Worm (Caenorhabditis elegans) whole organism, early embryonic: Measurements from ENCODE around the gene C17C3.5.

Source experiments
- B0310.2 ChIP-seq: sonication (generic microtip); optimal IDR thresholded peaks from 2 replicates; lab custom pipeline; 2016; ENCODE audit warnings: mild to moderate bottlenecking, missing genetic modification characterization, missing compliant biosample characterization
- F13C5.2 ChIP-seq: sonication (generic microtip); optimal IDR thresholded peaks from 2 replicates; lab custom pipeline; 2017; ENCODE audit warnings: mild to moderate bottlenecking, missing genetic modification characterization, inconsistent platforms, missing compliant biosample characterization
- aly-1 ChIP-seq: sonication (generic microtip); optimal IDR thresholded peaks from 2 replicates; lab custom pipeline; 2016; ENCODE audit warnings: missing genetic modification characterization, missing compliant biosample characterization
- ama-1 ChIP-seq: fragments of 150-350 bp; optimal IDR thresholded peaks from 2 replicates; lab custom pipeline; 2014
- ceh-13 ChIP-seq: fragments of 200-800 bp; sonication (Bioruptor generic); optimal IDR thresholded peaks from 2 replicates; lab custom pipeline; 2018; ENCODE audit warnings: mild to moderate bottlenecking, missing genetic modification characterization, missing compliant biosample characterization
- ceh-36 ChIP-seq: sonication (generic microtip); optimal IDR thresholded peaks from 2 replicates; lab custom pipeline; 2016; ENCODE audit warnings: missing genetic modification characterization, inconsistent platforms, missing compliant biosample characterization
- ets-7 ChIP-seq: sonication (generic microtip); optimal IDR thresholded peaks from 2 replicates; lab custom pipeline; 2016; ENCODE audit warnings: missing genotype, missing genetic modification characterization, missing compliant biosample characterization
- flt-1 ChIP-seq: fragments of 200-800 bp; sonication (Bioruptor generic); IDR thresholded peaks from 2 replicates; pipeline ENCODE4 v1.3.6; 2022; ENCODE audit warnings: missing genetic modification characterization, missing compliant biosample characterization
- hmbx-1 ChIP-seq: sonication (generic microtip); optimal IDR thresholded peaks from 2 replicates; lab custom pipeline; 2016; ENCODE audit warnings: mild to moderate bottlenecking, missing genetic modification characterization, missing compliant biosample characterization
- hmg-4 ChIP-seq: fragments of 200-800 bp; sonication (Bioruptor generic); optimal IDR thresholded peaks from 2 replicates; lab custom pipeline; 2018; ENCODE audit warnings: mild to moderate bottlenecking, missing genetic modification characterization, missing compliant biosample characterization
- hnd-1 ChIP-seq: sonication (generic microtip); optimal IDR thresholded peaks from 2 replicates; lab custom pipeline; 2016; ENCODE audit warnings: missing genetic modification characterization, missing compliant biosample characterization
- pes-1 ChIP-seq: fragments of 200-800 bp; sonication (Bioruptor generic); IDR thresholded peaks from 2 replicates; pipeline ENCODE4 v1.3.6; 2022; ENCODE audit warnings: missing genetic modification reagents, missing genetic modification characterization, missing compliant biosample characterization
- scrt-1 ChIP-seq: fragments of 200-800 bp; sonication (Bioruptor generic); IDR thresholded peaks from 2 replicates; pipeline ENCODE4 v1.3.6; 2022; ENCODE audit warnings: missing genetic modification characterization, missing compliant biosample characterization
- sea-1 ChIP-seq: fragments of 200-800 bp; sonication (Bioruptor generic); conservative IDR thresholded peaks from 2 replicates; pipeline ENCODE4 v1.3.6; 2022; ENCODE audit warnings: missing genetic modification characterization, missing compliant biosample characterization
- tbx-11 ChIP-seq: fragments of 200-800 bp; sonication (Bioruptor generic); IDR thresholded peaks from 2 replicates; pipeline ENCODE4 v1.3.6; 2022; ENCODE audit warnings: missing genetic modification characterization, missing compliant biosample characterization
- tbx-37 ChIP-seq: fragments of 200-800 bp; sonication (Bioruptor generic); conservative IDR thresholded peaks from 2 replicates; pipeline ENCODE4 v1.3.6; 2022; ENCODE audit warnings: missing genetic modification reagents, missing genetic modification characterization, missing compliant biosample characterization
- tra-4 ChIP-seq: sonication (generic microtip); optimal IDR thresholded peaks from 2 replicates; lab custom pipeline; 2017; ENCODE audit warnings: missing genetic modification characterization, missing compliant biosample characterization

Gene C17C3.5

ce11 chrII:5515542-5515941 is 36.1 kb upstream of the C17C3.5 start, which contains the start of gene ZK177.3:
TSS of gene ZK177.3 (plus strand) at chrII:5515842.
- TF ChIP-seq F13C5.2 (tag; lab: Kevin White, UChicago) (no peak), hmg-4 (GFP tag; lab: Kevin White, UChicago) (no peak), ceh-36 (tag; lab: Kevin White, UChicago) (no peak), hmbx-1 (tag; lab: Kevin White, UChicago) (no peak), pes-1 (GFP tag; lab: Robert Waterston, UW) (no peak), flt-1 (GFP tag; lab: Robert Waterston, UW) (no peak), sea-1 (GFP tag; lab: Robert Waterston, UW) (no peak), hnd-1 (tag; lab: Kevin White, UChicago) (no peak), tbx-37 (GFP tag; lab: Robert Waterston, UW) (no peak), scrt-1 (no peak), tbx-11 (GFP tag; lab: Robert Waterston, UW) (no peak), B0310.2 (no peak), aly-1 (tag; lab: Kevin White, UChicago) (no peak), ama-1 (no peak), ceh-13 (no peak), ets-7 (no peak), tra-4 (tag; lab: Kevin White, UChicago) (no peak)

ce11 chrII:5517643-5518042 is 34.0 kb upstream of the C17C3.5 start, which contains the start of gene ZK177.9:
TSS of gene ZK177.9 (minus strand) at chrII:5517743.
- no peak for TF ChIP-seq ceh-36 (tag; lab: Kevin White, UChicago)
- no peak for TF ChIP-seq ets-7

ce11 chrII:5518055-5518454 is 33.6 kb upstream of the C17C3.5 start:
- TF ChIP-seq B0310.2: no peak
- TF ChIP-seq F13C5.2 (tag; lab: Kevin White, UChicago): no peak
- no peak for TF ChIP-seq flt-1 (GFP tag; lab: Robert Waterston, UW)
- no peak for TF ChIP-seq hmbx-1 (tag; lab: Kevin White, UChicago)
- no peak for TF ChIP-seq hnd-1 (tag; lab: Kevin White, UChicago)
- TF ChIP-seq tbx-37 (GFP tag; lab: Robert Waterston, UW): no peak
- TF ChIP-seq ama-1: no peak
- TF ChIP-seq aly-1 (tag; lab: Kevin White, UChicago): no peak
- TF ChIP-seq ceh-13: no peak
- no peak for TF ChIP-seq ets-7
- no peak for TF ChIP-seq sea-1 (GFP tag; lab: Robert Waterston, UW)
- no peak for TF ChIP-seq pes-1 (GFP tag; lab: Robert Waterston, UW)
- TF ChIP-seq tra-4 (tag; lab: Kevin White, UChicago): no peak
- no peak for TF ChIP-seq scrt-1
- no peak for TF ChIP-seq hmg-4 (GFP tag; lab: Kevin White, UChicago)

- TF ChIP-seq sea-1 (GFP tag; lab: Robert Waterston, UW) (no peak), F13C5.2 (tag; lab: Kevin White, UChicago) (no peak), tbx-11 (GFP tag; lab: Robert Waterston, UW) (no peak), flt-1 (GFP tag; lab: Robert Waterston, UW) (no peak), tbx-37 (GFP tag; lab: Robert Waterston, UW) (no peak), ets-7 (no peak), scrt-1 (no peak), hmbx-1 (tag; lab: Kevin White, UChicago) (no peak), ceh-36 (tag; lab: Kevin White, UChicago) (no peak), tra-4 (tag; lab: Kevin White, UChicago) (no peak), hmg-4 (GFP tag; lab: Kevin White, UChicago) (no peak), hnd-1 (tag; lab: Kevin White, UChicago) (no peak), ceh-13 (no peak), B0310.2 (no peak)
Observed at ce11 chrII:5518910-5519309, 32.7 kb upstream of the C17C3.5 start, which contains the start of gene ZK177.2. TSS of gene ZK177.2 (plus strand) at chrII:5519210.

DNA sequence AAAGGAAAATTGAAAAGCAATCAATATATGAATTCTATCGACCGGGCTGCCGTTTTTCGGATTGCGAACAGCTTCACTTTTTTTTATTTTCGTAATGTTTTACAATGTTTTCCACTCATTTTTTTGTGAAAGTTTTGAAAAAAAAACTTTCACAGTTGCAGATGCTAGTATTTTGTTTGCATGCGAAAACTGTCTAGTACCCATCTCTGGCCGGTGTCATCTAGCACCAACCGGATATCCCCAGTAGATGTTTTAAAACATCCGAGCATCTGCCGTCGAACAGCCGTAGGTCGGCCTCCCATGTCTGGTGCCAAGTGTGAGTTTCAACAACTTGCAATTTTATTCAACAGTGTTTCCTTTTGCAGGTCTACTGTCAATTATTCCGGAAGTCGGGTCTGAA is 30.2 kb upstream of the C17C3.5 start, which contains the start of gene ZK177.12:
Gene ZK177.12 (plus strand): TSS at position 301 of the 400 bp plus-strand sequence.
- no peak for TF ChIP-seq flt-1 (GFP tag; lab: Robert Waterston, UW)

ce11 chrII:5522637-5523036 is 29.0 kb upstream of the C17C3.5 start, which contains the start of gene ZK177.11:
TSS of gene ZK177.11 (plus strand) at chrII:5522937.
- TF ChIP-seq ets-7 (no peak), ceh-13 (no peak), hmg-4 (GFP tag; lab: Kevin White, UChicago) (no peak), ceh-36 (tag; lab: Kevin White, UChicago) (no peak), scrt-1 (no peak), hmbx-1 (tag; lab: Kevin White, UChicago) (no peak), flt-1 (GFP tag; lab: Robert Waterston, UW) (no peak), hnd-1 (tag; lab: Kevin White, UChicago) (no peak), ama-1 (no peak)

- TF ChIP-seq F13C5.2 (tag; lab: Kevin White, UChicago) (no peak), scrt-1 (no peak), sea-1 (GFP tag; lab: Robert Waterston, UW) (no peak), aly-1 (tag; lab: Kevin White, UChicago) (no peak), hnd-1 (tag; lab: Kevin White, UChicago) (no peak)
Observed at ce11 chrII:5525297-5525696, 26.3 kb upstream of the C17C3.5 start, which contains the start of gene tbx-35. TSS of gene tbx-35 (minus strand) at chrII:5525397.

ce11 chrII:5527841-5528240 is 23.8 kb upstream of the C17C3.5 start, which contains the start of gene ZK177.1:
TSS of gene ZK177.1 (plus strand) at chrII:5528141.
- no peak for TF ChIP-seq ceh-13
- no peak for TF ChIP-seq hmbx-1 (tag; lab: Kevin White, UChicago)
- TF ChIP-seq B0310.2: no peak
- TF ChIP-seq tbx-37 (GFP tag; lab: Robert Waterston, UW): no peak
- no peak for TF ChIP-seq aly-1 (tag; lab: Kevin White, UChicago)
- TF ChIP-seq pes-1 (GFP tag; lab: Robert Waterston, UW): no peak
- TF ChIP-seq F13C5.2 (tag; lab: Kevin White, UChicago): no peak
- TF ChIP-seq sea-1 (GFP tag; lab: Robert Waterston, UW): no peak
- TF ChIP-seq ets-7: no peak
- no peak for TF ChIP-seq scrt-1
- no peak for TF ChIP-seq flt-1 (GFP tag; lab: Robert Waterston, UW)
- no peak for TF ChIP-seq hmg-4 (GFP tag; lab: Kevin White, UChicago)
- no peak for TF ChIP-seq tbx-11 (GFP tag; lab: Robert Waterston, UW)
- TF ChIP-seq tra-4 (tag; lab: Kevin White, UChicago): no peak
- no peak for TF ChIP-seq hnd-1 (tag; lab: Kevin White, UChicago)
- TF ChIP-seq ceh-36 (tag; lab: Kevin White, UChicago): no peak
- no peak for TF ChIP-seq ama-1
